Worm (Caenorhabditis elegans) whole organism, L1 larva: ENCODE results near the gene nlp-56.
"Not testable (repeated sequence)": the region's sequence is repeated elsewhere in the genome, so short reads cannot be mapped to it uniquely, and the experiment has no call there.

ENCODE experiments used
- C04F5.9 ChIP-seq: sonication (generic microtip); optimal IDR thresholded peaks from 2 replicates; lab custom pipeline; 2016; ENCODE audit warnings: missing genetic modification characterization, missing compliant biosample characterization
- C34B4.2 ChIP-seq: sonication (generic microtip); optimal IDR thresholded peaks from 2 replicates; lab custom pipeline; 2017; ENCODE audit warnings: mild to moderate bottlenecking, missing genetic modification characterization, missing compliant biosample characterization
- Y116A8C.19 ChIP-seq: sonication (generic microtip); optimal IDR thresholded peaks from 2 replicates; lab custom pipeline; 2016; ENCODE audit warnings: missing compliant biosample characterization, missing genetic modification characterization, borderline replicate concordance
- aha-1 ChIP-seq: fragments of 150-350 bp; optimal IDR thresholded peaks from 2 replicates; lab custom pipeline; 2014; ENCODE audit warnings: missing biosample characterization, missing genetic modification characterization
- alr-1 ChIP-seq: fragments of 200-800 bp; sonication (Bioruptor generic); optimal IDR thresholded peaks from 2 replicates; lab custom pipeline; 2018; ENCODE audit warnings: borderline replicate concordance, mild to moderate bottlenecking, missing genetic modification characterization, missing compliant biosample characterization
- blmp-1 ChIP-seq: fragments of 150-350 bp; optimal IDR thresholded peaks from 2 replicates; lab custom pipeline; 2014; ENCODE audit warnings: missing biosample characterization, missing genetic modification characterization
- ceh-82 ChIP-seq, 3 experiments: fragments of 150-350 bp in 1 of 3; sonication (generic microtip) in 2 of 3; optimal IDR thresholded peaks; 2 replicates each; lab custom pipeline; 2014 to 2017; ENCODE audit warnings: missing biosample characterization in 3 of 3, missing genetic modification characterization in 3 of 3
- dpl-1 ChIP-seq, 3 experiments: fragments of 150-350 bp in 2 of 3; sonication (generic microtip) in 1 of 3; optimal IDR thresholded peaks; 2 replicates each; lab custom pipeline; 2014 to 2017; ENCODE audit warnings: missing biosample characterization in 3 of 3, missing genetic modification characterization in 3 of 3, missing genetic modification reagents in 3 of 3
- efl-1 ChIP-seq, 4 experiments: fragments of 150-350 bp; optimal IDR thresholded peaks in 3 of 4; peaks in 1 of 4; 1 replicate in 1 of 4; 2 replicates in 3 of 4; lab custom pipeline; 2014; ENCODE audit warnings: missing biosample characterization in 2 of 4, missing genetic modification characterization in 2 of 4, missing genetic modification reagents in 2 of 4
- egl-13 ChIP-seq: sonication (generic microtip); optimal IDR thresholded peaks from 2 replicates; lab custom pipeline; 2016; ENCODE audit warnings: missing genotype, missing genetic modification reagents, missing genetic modification characterization, missing compliant biosample characterization
- fkh-10 ChIP-seq: sonication (generic microtip); optimal IDR thresholded peaks from 2 replicates; lab custom pipeline; 2017; ENCODE audit warnings: missing biosample characterization, missing genetic modification reagents, missing genetic modification characterization
- fkh-4 ChIP-seq: sonication (generic microtip); optimal IDR thresholded peaks from 2 replicates; lab custom pipeline; 2016; ENCODE audit warnings: missing compliant biosample characterization, missing genetic modification characterization, borderline replicate concordance
- grh-1 ChIP-seq: fragments of 200-800 bp; sonication (Bioruptor generic); IDR thresholded peaks from 2 replicates; pipeline ENCODE4 v1.3.6; 2022; ENCODE audit warnings: missing genetic modification reagents, missing genetic modification characterization, missing compliant biosample characterization
- hlh-4 ChIP-seq: sonication (generic microtip); optimal IDR thresholded peaks from 2 replicates; lab custom pipeline; 2016; ENCODE audit warnings: mild to moderate bottlenecking, missing genetic modification characterization, missing compliant biosample characterization
- irx-1 ChIP-seq: sonication (generic microtip); optimal IDR thresholded peaks from 2 replicates; lab custom pipeline; 2016; ENCODE audit warnings: missing genetic modification characterization, missing compliant biosample characterization
- isw-1 ChIP-seq: fragments of 200-800 bp; sonication (Bioruptor generic); IDR thresholded peaks from 2 replicates; pipeline ENCODE4 v1.3.6; 2022; ENCODE audit warnings: missing genetic modification characterization, missing compliant biosample characterization
- lin-14 ChIP-seq: fragments of 200-800 bp; sonication (Bioruptor generic); optimal IDR thresholded peaks from 2 replicates; lab custom pipeline; 2018; ENCODE audit warnings: mild to moderate bottlenecking, missing genetic modification characterization, moderate library complexity, missing compliant biosample characterization
- lin-15B ChIP-seq: fragments of 150-350 bp; sonication (generic microtip); optimal IDR thresholded peaks from 3 replicates; lab custom pipeline; 2014; ENCODE audit warnings: missing biosample characterization, missing genetic modification characterization
- lin-39 ChIP-seq: fragments of 150-350 bp; optimal IDR thresholded peaks from 2 replicates; lab custom pipeline; 2014; ENCODE audit warnings: missing biosample characterization, missing genetic modification reagents, missing genetic modification characterization
- mef-2 ChIP-seq: fragments of 150-350 bp; optimal IDR thresholded peaks from 2 replicates; lab custom pipeline; 2014; ENCODE audit warnings: missing biosample characterization, missing genetic modification characterization
- mep-1 ChIP-seq: fragments of 150-350 bp; optimal IDR thresholded peaks from 2 replicates; lab custom pipeline; 2014; ENCODE audit warnings: missing biosample characterization, missing genetic modification characterization
- nhr-12 ChIP-seq: sonication (generic microtip); optimal IDR thresholded peaks from 2 replicates; lab custom pipeline; 2017; ENCODE audit warnings: missing biosample characterization, missing genetic modification characterization
- nhr-20 ChIP-seq: sonication (generic microtip); optimal IDR thresholded peaks from 2 replicates; lab custom pipeline; 2016; ENCODE audit warnings: mild to moderate bottlenecking, missing genetic modification characterization, missing compliant biosample characterization
- nhr-237 ChIP-seq: fragments of 150-350 bp; optimal IDR thresholded peaks from 2 replicates; lab custom pipeline; 2014; ENCODE audit warnings: missing biosample characterization, missing genetic modification characterization
- nhr-28 ChIP-seq: fragments of 150-350 bp; optimal IDR thresholded peaks from 2 replicates; lab custom pipeline; 2014; ENCODE audit warnings: missing biosample characterization, missing genetic modification characterization
- nhr-47 ChIP-seq: sonication (generic microtip); optimal IDR thresholded peaks from 2 replicates; lab custom pipeline; 2016; ENCODE audit warnings: mild to moderate bottlenecking, missing genetic modification characterization, moderate library complexity, missing compliant biosample characterization
- nhr-77 ChIP-seq: fragments of 150-350 bp; optimal IDR thresholded peaks from 2 replicates; lab custom pipeline; 2014; ENCODE audit warnings: missing biosample characterization, missing genetic modification characterization
- nhr-85 ChIP-seq: sonication (generic microtip); peaks from one replicate; lab custom pipeline; 2016; ENCODE audit warnings: missing genetic modification characterization, inconsistent platforms, missing compliant biosample characterization
- pag-3 ChIP-seq: sonication (generic microtip); optimal IDR thresholded peaks from 2 replicates; lab custom pipeline; 2017; ENCODE audit warnings: missing genetic modification characterization, mild to moderate bottlenecking, missing compliant biosample characterization, antibody characterized with exemption, borderline replicate concordance; ENCODE audit not compliant: insufficient read depth
- pqm-1 ChIP-seq: sonication (generic microtip); optimal IDR thresholded peaks from 3 replicates; lab custom pipeline; 2017; ENCODE audit warnings: missing biosample characterization, missing genetic modification characterization
- skn-1 ChIP-seq: fragments of 150-350 bp; optimal IDR thresholded peaks from 2 replicates; lab custom pipeline; 2014; ENCODE audit warnings: missing biosample characterization, missing genetic modification characterization
- sox-4 ChIP-seq: sonication (generic microtip); optimal IDR thresholded peaks from 2 replicates; lab custom pipeline; 2016; ENCODE audit warnings: missing genetic modification characterization, missing compliant biosample characterization
- swsn-7 ChIP-seq: sonication (generic microtip); optimal IDR thresholded peaks from 2 replicates; lab custom pipeline; 2016; ENCODE audit warnings: missing genetic modification characterization, missing compliant biosample characterization
- tbx-2 ChIP-seq: sonication (generic microtip); optimal IDR thresholded peaks from 2 replicates; lab custom pipeline; 2016; ENCODE audit warnings: missing genetic modification characterization, missing compliant biosample characterization
- tlp-1 ChIP-seq: fragments of 150-350 bp; optimal IDR thresholded peaks from 2 replicates; lab custom pipeline; 2014; ENCODE audit warnings: missing biosample characterization, missing genetic modification characterization
- unc-86 ChIP-seq: sonication (generic microtip); optimal IDR thresholded peaks from 2 replicates; lab custom pipeline; 2016; ENCODE audit warnings: missing genetic modification characterization, missing compliant biosample characterization
- unc-98 ChIP-seq: fragments of 200-800 bp; sonication (Bioruptor generic); IDR thresholded peaks from 2 replicates; pipeline ENCODE4 v1.3.6; 2022; ENCODE audit warnings: missing genetic modification characterization, missing compliant biosample characterization
- vab-15 ChIP-seq: sonication (generic microtip); optimal IDR thresholded peaks from 2 replicates; lab custom pipeline; 2017; ENCODE audit warnings: missing genotype, mild to moderate bottlenecking, missing genetic modification characterization, missing compliant biosample characterization
- zag-1 ChIP-seq: fragments of 150-350 bp; optimal IDR thresholded peaks from 2 replicates; lab custom pipeline; 2014; ENCODE audit warnings: missing biosample characterization, missing genetic modification characterization

nlp-56 gene

DNA sequence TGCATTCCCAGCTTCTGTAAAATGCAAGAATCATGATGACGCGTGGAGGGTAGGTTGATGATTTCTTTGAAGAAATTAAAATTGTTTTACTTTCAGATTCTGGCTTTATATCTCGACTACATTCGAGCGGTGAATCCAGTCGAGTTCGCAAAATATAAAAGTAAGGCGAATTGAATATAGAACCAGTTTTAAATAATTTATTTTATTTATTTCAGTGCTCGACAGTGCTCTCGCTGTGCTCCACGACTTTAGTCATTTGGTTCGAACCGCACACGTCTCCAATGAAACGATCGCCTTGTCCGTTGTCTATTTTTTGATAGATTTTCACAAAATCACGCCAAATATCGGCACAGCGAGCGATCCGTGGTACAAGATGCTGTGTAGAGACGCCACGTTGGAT, 2.3 kb downstream of the nlp-56 start, which contains the start of gene Y57G11C.1130:
Gene Y57G11C.1130, plus strand, starts transcription at position 301 of the 400 bp plus-strand sequence.
- TF ChIP-seq unc-86 (tag; lab: Kevin White, UChicago): no peak
- TF ChIP-seq zag-1 (tag; lab: Kevin White, UChicago): no peak
- no peak for TF ChIP-seq nhr-77 (tag; lab: Kevin White, UChicago)
- TF ChIP-seq lin-14: no peak
- no peak for TF ChIP-seq nhr-237 (tag; lab: Kevin White, UChicago)
- no peak for TF ChIP-seq pag-3 (tag; lab: Kevin White, UChicago)
- no peak for TF ChIP-seq isw-1 (GFP tag; lab: Robert Waterston, UW)

- TF ChIP-seq sox-4 (no peak), nhr-28 (no peak), swsn-7 (no peak), skn-1 (tag; lab: Kevin White, UChicago) (no peak), grh-1 (no peak), mef-2 (tag; lab: Kevin White, UChicago) (no peak), lin-14 (no peak), alr-1 (tag; lab: Kevin White, UChicago) (no peak), blmp-1 (no peak), nhr-20 (tag; lab: Kevin White, UChicago) (no peak), mep-1 (tag; lab: Kevin White, UChicago) (no peak), vab-15 (tag; lab: Kevin White, UChicago) (no peak), lin-39 (tag; lab: Kevin White, UChicago) (no peak), ceh-82 (tag; optimal IDR thresholded peaks at IDR 0.05; lab: Kevin White, UChicago) (no peak), unc-98 (GFP tag; lab: Robert Waterston, UW) (no peak), Y116A8C.19 (tag; lab: Kevin White, UChicago) (no peak), unc-86 (tag; lab: Kevin White, UChicago) (no peak), fkh-4 (tag; lab: Kevin White, UChicago) (no peak), hlh-4 (tag; lab: Kevin White, UChicago) (no peak)
These were observed 3.0 kb downstream of the nlp-56 start, which contains the start of gene Y57G11C.8 for ce11 chrIV:14781537-14781936. Gene Y57G11C.8, plus strand, starts transcription at chrIV:14781837.

- peak in 1 of 2 experiments; percentile 29 for TF ChIP-seq efl-1 (optimal IDR thresholded peaks at IDR 0.05; lab: Kevin White, UChicago)
- peak in 1 of 2 experiments; percentile 8 for TF ChIP-seq efl-1 (GFP tag; optimal IDR thresholded peaks at IDR 0.05 in 1 of 2; lab: Kevin White, UChicago)
- TF ChIP-seq, all 84 proteins: peak for 1; not testable (repeated sequence) for 83
These were observed 4.0 kb downstream of the nlp-56 start for ce11 chrIV:14780566-14780965.

- TF ChIP-seq mep-1 (tag; lab: Kevin White, UChicago); irx-1 (tag; lab: Kevin White, UChicago); fkh-10 (GFP tag; lab: Kevin White, UChicago): not testable (repeated sequence)
- TF ChIP-seq, all 84 proteins: peak for 0; not testable (repeated sequence) for 84
These were observed 10.1 kb downstream of the nlp-56 start, which contains the start of gene Y57G11C.51 for ce11 chrIV:14774454-14774853. Gene Y57G11C.51, minus strand, starts transcription at chrIV:14774554.

- TF ChIP-seq nhr-47 (tag; lab: Kevin White, UChicago) (no peak), irx-1 (tag; lab: Kevin White, UChicago) (no peak), unc-86 (tag; lab: Kevin White, UChicago) (peak; percentile 68), grh-1 (no peak), Y116A8C.19 (tag; lab: Kevin White, UChicago) (no peak), isw-1 (GFP tag; lab: Robert Waterston, UW) (no peak), egl-13 (no peak), pqm-1 (tag; lab: Kevin White, UChicago) (no peak), nhr-12 (tag; lab: Kevin White, UChicago) (no peak), nhr-85 (tag; lab: Kevin White, UChicago) (no peak), C04F5.9 (tag; lab: Kevin White, UChicago) (no peak), efl-1 (optimal IDR thresholded peaks at IDR 0.05; lab: Kevin White, UChicago) (no peak), efl-1 (GFP tag; optimal IDR thresholded peaks at IDR 0.05 in 1 of 2; lab: Kevin White, UChicago) (peak in 1 of 2 experiments; percentile 60), blmp-1 (no peak), pag-3 (tag; lab: Kevin White, UChicago) (no peak), tbx-2 (tag; lab: Kevin White, UChicago) (no peak), swsn-7 (no peak), mef-2 (tag; lab: Kevin White, UChicago) (no peak), lin-15B (no peak), dpl-1 (GFP tag; optimal IDR thresholded peaks at IDR 0.05; lab: Kevin White, UChicago) (peak in 1 of 3 experiments; percentile 10), C34B4.2 (tag; lab: Kevin White, UChicago) (no peak), tlp-1 (tag; lab: Kevin White, UChicago) (no peak), aha-1 (no peak)
These were observed 11.1 kb downstream of the nlp-56 start, which contains the start of gene Y57G11C.36 for ce11 chrIV:14773280-14774071. Gene Y57G11C.36, minus strand, starts transcription at chrIV:14773781.
